Worm (Caenorhabditis elegans): ENCODE data around the gene acr-18.

ce11 chrV:15550408-15550807 is 8.5 kb downstream of the acr-18 start:
- TF ChIP-seq W03F9.2 (tag; optimal IDR thresholded peaks at IDR 0.05) (no peak), him-1 (tag; optimal IDR thresholded peaks at IDR 0.05) (no peak), dao-5 (tag; optimal IDR thresholded peaks at IDR 0.05) (no peak)
